Fruit fly (Drosophila melanogaster) whole organism, pupa: Measurements from ENCODE around the gene CG43074.

Source experiments
- CG10348 ChIP-seq: fragments of 200-800 bp; sonication (Bioruptor generic); IDR thresholded peaks from 2 replicates; pipeline ENCODE4 v1.3.6; 2022; ENCODE audit warnings: missing biosample characterization, missing genetic modification characterization
- CG12605 ChIP-seq: fragments of 200-800 bp; sonication (Bioruptor generic); IDR thresholded peaks from 2 replicates; pipeline ENCODE4 v1.3.6; 2022; ENCODE audit warnings: missing biosample characterization, missing genetic modification characterization
- CG13204 ChIP-seq: fragments of 200-800 bp; sonication (Bioruptor generic); optimal IDR thresholded peaks from 2 replicates; lab custom pipeline; 2018; ENCODE audit warnings: missing biosample characterization, mild to moderate bottlenecking, missing genetic modification characterization, moderate library complexity
- CG14655 ChIP-seq: fragments of 200-800 bp; sonication (Bioruptor generic); optimal IDR thresholded peaks from 3 replicates; lab custom pipeline; 2017; ENCODE audit warnings: mild to moderate bottlenecking, missing biosample characterization, missing genetic modification reagents, missing genetic modification characterization
- CG15710 ChIP-seq: fragments of 200-800 bp; sonication (Bioruptor generic); optimal IDR thresholded peaks from 2 replicates; lab custom pipeline; 2018; ENCODE audit warnings: missing biosample characterization, mild to moderate bottlenecking, missing genetic modification characterization, moderate library complexity
- CG17806 ChIP-seq: fragments of 200-800 bp; sonication (Bioruptor generic); optimal IDR thresholded peaks from 2 replicates; lab custom pipeline; 2018; ENCODE audit warnings: missing biosample characterization, mild to moderate bottlenecking, missing genetic modification characterization, moderate library complexity
- CG32121 ChIP-seq: fragments of 200-800 bp; sonication (Bioruptor generic); IDR thresholded peaks from 2 replicates; pipeline ENCODE4 v1.3.6; 2022; ENCODE audit warnings: missing biosample characterization, missing genetic modification characterization
- CG34367 ChIP-seq: fragments of 200-800 bp; sonication (Bioruptor generic); optimal IDR thresholded peaks from 2 replicates; lab custom pipeline; 2018; ENCODE audit warnings: missing biosample characterization, mild to moderate bottlenecking, missing genetic modification characterization
- CG4496 ChIP-seq: fragments of 200-800 bp; sonication (Bioruptor generic); IDR thresholded peaks from 3 replicates; pipeline ENCODE4 v1.3.6; 2022; ENCODE audit warnings: missing biosample characterization, missing genetic modification characterization
- CG8159 ChIP-seq: fragments of 200-800 bp; sonication (Bioruptor generic); optimal IDR thresholded peaks from 3 replicates; lab custom pipeline; 2018; ENCODE audit warnings: missing biosample characterization, mild to moderate bottlenecking, missing genetic modification characterization, moderate library complexity
- CG8301 ChIP-seq: fragments of 200-800 bp; sonication (Bioruptor generic); optimal IDR thresholded peaks from 2 replicates; lab custom pipeline; 2018; ENCODE audit warnings: missing biosample characterization, mild to moderate bottlenecking, missing genetic modification characterization
- CG9948 ChIP-seq: fragments of 200-800 bp; sonication (Bioruptor generic); optimal IDR thresholded peaks from 2 replicates; lab custom pipeline; 2018; ENCODE audit warnings: missing biosample characterization, mild to moderate bottlenecking, missing genetic modification characterization, moderate library complexity
- D1 ChIP-seq: fragments of 200-800 bp; sonication (Bioruptor generic); optimal IDR thresholded peaks from 2 replicates; lab custom pipeline; 2018; ENCODE audit warnings: missing biosample characterization, mild to moderate bottlenecking, missing genetic modification characterization, moderate library complexity
- EcR ChIP-seq: fragments of 200-800 bp; sonication (Bioruptor generic); optimal IDR thresholded peaks from 3 replicates; lab custom pipeline; 2019; ENCODE audit warnings: missing biosample characterization, missing genetic modification characterization, mild to moderate bottlenecking, moderate library complexity, missing genetic modification reagents
- Ets98B ChIP-seq: fragments of 200-800 bp; sonication (Bioruptor generic); IDR thresholded peaks from 2 replicates; pipeline ENCODE4 v1.3.6; 2022; ENCODE audit warnings: missing biosample characterization, missing genetic modification characterization
- Pif1A ChIP-seq: fragments of 200-800 bp; sonication (Bioruptor generic); optimal IDR thresholded peaks from 3 replicates; lab custom pipeline; 2016; ENCODE audit warnings: missing biosample characterization, missing genetic modification characterization
- Pif1B ChIP-seq: fragments of 200-800 bp; sonication (Bioruptor generic); optimal IDR thresholded peaks from 3 replicates; lab custom pipeline; 2016; ENCODE audit warnings: missing biosample characterization, missing genetic modification characterization
- Snoo ChIP-seq: fragments of 200-800 bp; sonication (Bioruptor generic); optimal IDR thresholded peaks from 3 replicates; lab custom pipeline; 2017; ENCODE audit warnings: missing biosample characterization, mild to moderate bottlenecking, missing genetic modification characterization, inconsistent platforms
- fd96Ca ChIP-seq: fragments of 200-800 bp; sonication (Bioruptor generic); IDR thresholded peaks from 3 replicates; pipeline ENCODE4 v1.3.6; 2022; ENCODE audit warnings: missing biosample characterization, missing genetic modification characterization
- gl ChIP-seq: fragments of 200-800 bp; sonication (Bioruptor generic); optimal IDR thresholded peaks from 2 replicates; lab custom pipeline; 2018; ENCODE audit warnings: missing biosample characterization, mild to moderate bottlenecking, missing genetic modification characterization
- rn ChIP-seq: fragments of 200-800 bp; sonication (Bioruptor generic); IDR thresholded peaks from 2 replicates; pipeline ENCODE4 v1.3.6; 2022; ENCODE audit warnings: missing biosample characterization, missing genetic modification characterization

CG43074 gene

DNA sequence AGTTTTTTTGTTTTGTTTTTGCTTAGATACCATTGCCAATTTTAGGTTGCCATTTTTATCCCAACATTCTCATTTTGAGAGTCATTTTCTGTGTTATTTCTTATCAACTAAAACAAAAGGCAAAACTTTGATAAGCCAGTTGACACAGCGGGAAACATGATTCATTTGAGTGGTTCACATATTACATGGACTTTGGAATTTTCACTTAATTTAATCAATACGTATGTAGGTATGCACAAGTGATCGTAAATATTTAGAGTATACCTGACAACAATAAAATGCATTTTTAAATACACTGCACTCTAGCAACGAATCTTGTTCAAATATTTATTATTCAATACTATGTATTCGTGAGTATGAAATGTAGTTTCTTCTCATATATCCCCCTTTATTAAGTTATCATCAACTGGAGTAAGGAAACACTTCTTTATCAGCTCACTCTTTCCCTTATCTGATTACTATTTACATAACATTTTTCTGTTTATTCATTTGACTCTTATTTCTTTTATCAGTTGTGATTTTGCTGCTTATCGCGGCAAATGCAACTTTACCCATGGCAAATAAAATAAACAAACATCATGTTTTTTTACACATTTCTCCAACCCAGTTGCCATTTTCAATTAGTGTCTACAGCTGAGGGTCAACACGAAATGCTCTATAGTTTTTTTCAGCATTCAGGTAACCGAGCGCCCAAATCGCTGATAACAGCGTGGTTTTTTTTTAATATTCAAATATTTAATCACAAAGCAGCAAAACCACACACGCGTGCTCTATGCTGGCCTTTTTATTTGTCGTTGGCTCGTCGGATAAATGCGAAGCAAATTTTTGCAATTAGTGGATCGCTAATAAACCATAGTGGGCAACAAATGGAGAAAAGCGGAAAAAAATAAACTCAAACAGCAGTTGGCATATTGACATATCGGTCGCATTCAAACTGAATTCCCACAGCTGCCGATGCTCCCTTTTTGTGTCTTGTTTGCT is 34.3 kb upstream of the CG43074 start:
- TF ChIP-seq CG8301 (tag; lab: Kevin White, UChicago), result no peak
- no peak for TF ChIP-seq CG4496
- peak; percentile 23 for TF ChIP-seq CG14655
- TF ChIP-seq fd96Ca, result no peak; the same call in 2 of the 3 replicates
- peak; percentile 24 for TF ChIP-seq Pif1A (GFP tag; lab: Kevin White, UChicago)
- no peak for TF ChIP-seq D1 (tag; lab: Kevin White, UChicago)
- TF ChIP-seq CG15710 (tag; lab: Kevin White, UChicago), result no peak
- no peak for TF ChIP-seq CG32121 (GFP tag; lab: Robert Waterston, UW)
- peak; percentile 21 for TF ChIP-seq gl
- TF ChIP-seq CG10348 (GFP tag; lab: Robert Waterston, UW), result no peak
- no peak for TF ChIP-seq Ets98B
- no peak for TF ChIP-seq CG13204
- no peak for TF ChIP-seq CG17806 (tag; lab: Kevin White, UChicago)
- TF ChIP-seq CG12605 (GFP tag; lab: Robert Waterston, UW), result no peak
- no peak for TF ChIP-seq rn (GFP tag; lab: Robert Waterston, UW)
- TF ChIP-seq Snoo, result no peak
- TF ChIP-seq CG9948 (tag; lab: Kevin White, UChicago), result no peak
- peak; percentile 36 for TF ChIP-seq CG8159 (tag; lab: Kevin White, UChicago)
- peak; percentile 13 for TF ChIP-seq Pif1B (GFP tag; lab: Kevin White, UChicago)
- peak; percentile 14 for TF ChIP-seq CG34367 (tag; lab: Kevin White, UChicago)
- TF ChIP-seq EcR (GFP tag; lab: Kevin White, UChicago), result no peak

DNA sequence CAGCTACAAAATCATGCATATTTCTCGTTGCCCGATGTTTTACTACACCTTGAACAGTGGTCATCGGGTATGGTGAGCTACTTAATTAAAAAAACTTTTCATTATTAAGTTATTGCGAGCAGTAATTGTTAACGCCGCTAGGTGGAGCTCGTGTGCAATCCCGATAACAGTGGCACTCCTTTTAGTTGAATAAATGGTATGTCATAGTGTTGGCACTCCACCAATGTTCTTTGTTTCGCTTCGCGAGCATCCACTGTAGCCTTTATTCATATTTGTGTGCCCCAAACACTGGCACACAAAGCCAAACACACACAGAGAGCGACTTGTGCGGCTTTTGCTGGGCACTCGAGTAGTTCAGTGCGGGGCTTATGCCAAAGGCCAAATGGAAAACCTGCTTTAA is 33.4 kb upstream of the CG43074 start:
- peak; percentile 64 for TF ChIP-seq CG13204
- TF ChIP-seq CG32121 (GFP tag; lab: Robert Waterston, UW), result peak; percentile 95
- TF ChIP-seq D1 (tag; lab: Kevin White, UChicago), result no peak
- TF ChIP-seq fd96Ca, result peak; percentile 96
- TF ChIP-seq CG17806 (tag; lab: Kevin White, UChicago), result peak; percentile 82
- peak; percentile 81 for TF ChIP-seq CG8159 (tag; lab: Kevin White, UChicago)
- TF ChIP-seq Snoo, result peak; percentile 60
- TF ChIP-seq Pif1B (GFP tag; lab: Kevin White, UChicago), result peak; percentile 86
- TF ChIP-seq Pif1A (GFP tag; lab: Kevin White, UChicago), result peak; percentile 90
- peak; percentile 71 for TF ChIP-seq CG34367 (tag; lab: Kevin White, UChicago)
- TF ChIP-seq CG9948 (tag; lab: Kevin White, UChicago), result peak; percentile 71
- peak; percentile 88 for TF ChIP-seq CG10348 (GFP tag; lab: Robert Waterston, UW)
- TF ChIP-seq CG8301 (tag; lab: Kevin White, UChicago), result peak; percentile 70
- peak; percentile 88 for TF ChIP-seq CG12605 (GFP tag; lab: Robert Waterston, UW)
- TF ChIP-seq CG4496, result peak; percentile 95
- TF ChIP-seq CG15710 (tag; lab: Kevin White, UChicago), result peak; percentile 84
- peak; percentile 57 for TF ChIP-seq gl
- peak; percentile 84 for TF ChIP-seq rn (GFP tag; lab: Robert Waterston, UW)
- no peak for TF ChIP-seq EcR (GFP tag; lab: Kevin White, UChicago)
- peak; percentile 82 for TF ChIP-seq CG14655
- TF ChIP-seq Ets98B, result peak; percentile 95
- TF ChIP-seq, all 21 proteins: peak for 19

DNA sequence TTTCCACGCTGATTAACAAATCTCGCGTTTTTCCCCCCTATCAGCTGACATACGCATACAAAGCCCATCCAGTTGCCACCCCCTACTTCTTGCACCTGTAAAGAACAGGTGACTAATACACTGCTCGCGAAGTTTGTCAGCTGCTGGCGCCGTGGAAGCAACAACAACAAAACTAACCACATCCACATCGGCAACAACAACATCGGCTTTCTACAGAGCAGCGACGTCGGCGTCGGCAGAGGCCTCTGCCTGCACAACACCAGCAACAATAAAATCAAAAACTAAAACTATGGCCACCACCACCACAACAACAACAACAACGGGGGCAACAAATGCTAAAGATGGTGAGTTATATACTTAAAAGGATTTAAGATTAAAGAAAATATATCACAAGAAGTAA is 32.0 kb upstream of the CG43074 start:
- no peak for TF ChIP-seq Pif1B (GFP tag; lab: Kevin White, UChicago)
- no peak for TF ChIP-seq CG8301 (tag; lab: Kevin White, UChicago)
- TF ChIP-seq CG15710 (tag; lab: Kevin White, UChicago), result no peak
- no peak for TF ChIP-seq CG9948 (tag; lab: Kevin White, UChicago)
- TF ChIP-seq CG32121 (GFP tag; lab: Robert Waterston, UW), result no peak
- TF ChIP-seq Pif1A (GFP tag; lab: Kevin White, UChicago), result no peak
- TF ChIP-seq D1 (tag; lab: Kevin White, UChicago), result no peak
- no peak for TF ChIP-seq CG13204
- TF ChIP-seq EcR (GFP tag; lab: Kevin White, UChicago), result no peak
- no peak for TF ChIP-seq CG10348 (GFP tag; lab: Robert Waterston, UW)
- TF ChIP-seq CG34367 (tag; lab: Kevin White, UChicago), result no peak

DNA sequence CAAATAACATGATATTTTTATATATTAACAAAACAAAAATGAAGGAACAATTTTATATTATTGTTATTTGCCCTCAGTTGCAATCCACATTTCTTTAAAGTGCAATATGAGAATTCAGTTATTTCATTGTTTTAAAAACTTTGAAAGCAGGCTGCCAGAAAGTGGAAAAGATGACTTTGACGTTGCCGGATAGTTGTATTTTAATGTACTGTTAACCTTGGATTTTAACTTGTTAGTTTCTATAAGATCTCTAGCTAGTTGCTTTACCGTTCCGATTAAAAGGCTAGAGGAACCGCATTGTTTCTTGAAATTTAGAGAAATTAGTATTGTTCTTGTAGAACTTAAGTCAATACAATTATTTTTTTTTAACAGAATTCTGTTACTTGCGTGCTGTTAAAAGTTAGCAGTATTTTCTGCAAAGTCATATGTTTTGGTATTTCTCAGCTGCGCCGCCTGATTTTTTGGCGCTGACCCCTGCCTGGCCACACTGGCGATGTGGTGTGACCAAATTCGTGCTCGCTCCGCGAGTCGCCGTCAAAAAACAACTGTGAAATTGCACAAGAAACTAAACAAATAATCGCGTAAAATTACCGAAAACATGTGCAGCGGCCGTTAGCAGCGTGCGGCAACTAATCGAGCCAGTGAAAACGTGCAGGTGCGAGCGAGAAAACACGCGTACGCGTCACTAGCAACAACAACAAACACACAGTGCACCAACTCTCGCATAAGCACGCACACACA is 31.0 kb upstream of the CG43074 start, which contains the start of gene Eip63E:
Eip63E (plus strand) TSS at position 472 of the 741 bp plus-strand sequence.
- TF ChIP-seq CG15710 (tag; lab: Kevin White, UChicago) (peak; percentile 16), CG13204 (peak; percentile 4), rn (GFP tag; lab: Robert Waterston, UW) (no peak), fd96Ca (peak; percentile 57; the same call in 1 of the 3 replicates), CG17806 (tag; lab: Kevin White, UChicago) (no peak), Pif1A (GFP tag; lab: Kevin White, UChicago) (no peak), EcR (GFP tag; lab: Kevin White, UChicago) (peak; percentile 31), CG12605 (GFP tag; lab: Robert Waterston, UW) (0 out of 2 replicates have a peak, but pooled peaks have one; percentile 27), CG10348 (GFP tag; lab: Robert Waterston, UW) (no peak), Pif1B (GFP tag; lab: Kevin White, UChicago) (no peak), CG8159 (tag; lab: Kevin White, UChicago) (peak; percentile 27), CG34367 (tag; lab: Kevin White, UChicago) (no peak), CG4496 (no peak; the same call in 2 of the 3 replicates), Ets98B (peak; percentile 28; the same call in 1 of the 2 replicates), Snoo (peak; percentile 28), gl (no peak), CG32121 (GFP tag; lab: Robert Waterston, UW) (peak; percentile 53; the same call in 1 of the 2 replicates), CG14655 (peak; percentile 3), CG9948 (tag; lab: Kevin White, UChicago) (no peak), D1 (tag; lab: Kevin White, UChicago) (no peak), CG8301 (tag; lab: Kevin White, UChicago) (peak; percentile 41)
